Fruit fly (Drosophila melanogaster) Kc167 (cell line): ENCODE data around the gene CG17721.
A peak's percentile ranks its signal among the peaks of the same experiment; 100 is the strongest.

Experiments
- Myc ChIP-seq: fragments of >200 bp; optimal IDR thresholded peaks from 2 replicates; lab custom pipeline; 2017; ENCODE audit warnings: missing external identifiers
- Sin3A ChIP-seq: fragments of >200 bp; optimal IDR thresholded peaks from 2 replicates; lab custom pipeline; 2018; ENCODE audit warnings: missing external identifiers
- h ChIP-seq: fragments of >200 bp; optimal IDR thresholded peaks from 3 replicates; lab custom pipeline; 2018; ENCODE audit warnings: missing external identifiers
- insv ChIP-seq: fragments of >200 bp; optimal IDR thresholded peaks from 3 replicates; lab custom pipeline; 2018; ENCODE audit warnings: missing external identifiers
- psq ChIP-seq: fragments of >200 bp; optimal IDR thresholded peaks from 2 replicates; lab custom pipeline; 2017; ENCODE audit warnings: missing external identifiers
- ttk ChIP-seq: sonication (Bioruptor generic); optimal IDR thresholded peaks from 2 replicates; lab custom pipeline; 2017; ENCODE audit warnings: missing external identifiers

CG17721 gene

dm6 chr3R:11263579-11263978 lies 28.6 kb downstream of the CG17721 start:
- TF ChIP-seq ttk (lab: Kevin White, UChicago), result no peak
- TF ChIP-seq Sin3A (lab: Kevin White, UChicago), result no peak
- TF ChIP-seq Myc (lab: Kevin White, UChicago), result no peak
- no peak for TF ChIP-seq h (lab: Kevin White, UChicago)
- no peak for TF ChIP-seq psq (lab: Kevin White, UChicago)
- no peak for TF ChIP-seq insv (lab: Kevin White, UChicago)

dm6 chr3R:11269013-11269412 lies 34.1 kb downstream of the CG17721 start:
- TF ChIP-seq Sin3A (lab: Kevin White, UChicago), result no peak
- peak; percentile 94 for TF ChIP-seq h (lab: Kevin White, UChicago)

dm6 chr3R:11270574-11270973 lies 35.6 kb downstream of the CG17721 start:
- TF ChIP-seq Sin3A (lab: Kevin White, UChicago), result no peak
- TF ChIP-seq insv (lab: Kevin White, UChicago), result no peak
- TF ChIP-seq h (lab: Kevin White, UChicago), result no peak
- no peak for TF ChIP-seq Myc (lab: Kevin White, UChicago)

dm6 chr3R:11272667-11273066 lies 37.7 kb downstream of the CG17721 start:
- no peak for TF ChIP-seq insv (lab: Kevin White, UChicago)
- no peak for TF ChIP-seq Myc (lab: Kevin White, UChicago)
- no peak for TF ChIP-seq Sin3A (lab: Kevin White, UChicago)
- no peak for TF ChIP-seq ttk (lab: Kevin White, UChicago)
- no peak for TF ChIP-seq psq (lab: Kevin White, UChicago)
- no peak for TF ChIP-seq h (lab: Kevin White, UChicago)

- TF ChIP-seq Myc (lab: Kevin White, UChicago), result no peak
- no peak for TF ChIP-seq insv (lab: Kevin White, UChicago)
Measured at dm6 chr3R:11281887-11282286, 46.9 kb downstream of the CG17721 start.
